3 fruit fly cellular contexts compared by ENCODE assay signal in the genomic region with DNA sequence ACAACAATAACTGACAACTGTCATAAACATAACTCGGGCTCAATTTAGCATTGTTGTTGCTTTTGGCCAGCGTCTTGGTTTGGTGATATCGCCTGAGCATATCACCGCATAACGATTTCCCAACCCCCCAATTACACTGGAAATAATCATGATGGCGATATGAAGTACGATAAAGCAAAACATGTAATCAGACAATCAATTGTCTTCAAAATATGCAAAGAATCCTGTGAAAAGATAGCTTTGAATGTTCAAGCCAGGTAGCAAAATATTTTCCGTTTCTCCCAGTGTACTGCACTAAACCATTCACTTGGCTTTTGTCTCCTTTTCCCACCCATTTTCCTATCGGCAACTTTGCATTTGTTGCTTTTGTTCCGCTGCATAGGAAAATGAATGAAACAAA.
TF ChIP-seq lines count a peak whose summit lies in the region.

No protein-coding gene starts in this region.

- TF ChIP-seq CTCF in whole organism, embryonic (GFP tag; optimal IDR thresholded peaks at IDR 0.05; lab: Kevin White, UChicago): peak; percentile 28

TF ChIP-seq in whole organism, embryonic, 481 proteins besides CTCF, POLR2A, EP300 and RAD21 (continues in another document):
- TF ChIP-seq CG6765 (GFP tag; optimal IDR thresholded peaks at IDR 0.05; lab: Kevin White, UChicago): peak; percentile 12
- no peak for TF ChIP-seq dimm (GFP tag; IDR thresholded peaks at IDR 0.05; lab: Robert Waterston, UW)
- no peak; the same call in 2 of the 3 replicates for TF ChIP-seq Aef1 (GFP tag; IDR thresholded peaks at IDR 0.05; lab: Robert Waterston, UW)
- peak; percentile 86 for TF ChIP-seq tap (tag; optimal IDR thresholded peaks at IDR 0.05; lab: Kevin White, UChicago)
- TF ChIP-seq nau (GFP tag; optimal IDR thresholded peaks at IDR 0.05; lab: Kevin White, UChicago): peak; percentile 21
- peak; percentile 72 for TF ChIP-seq CG5180 (GFP tag; optimal IDR thresholded peaks at IDR 0.05; lab: Kevin White, UChicago)
- TF ChIP-seq lmd (GFP tag; IDR thresholded peaks at IDR 0.05; lab: Robert Waterston, UW): peak; percentile 36; the same call in 1 of the 2 replicates
- no peak for TF ChIP-seq Scr (GFP tag; IDR thresholded peaks at IDR 0.05; lab: Robert Waterston, UW; ENCODE audit: partially characterized antibody)
- TF ChIP-seq CG4730 (GFP tag; IDR thresholded peaks at IDR 0.05; lab: Robert Waterston, UW): 0 out of 2 replicates have a peak, but pooled peaks have one; percentile 41
- TF ChIP-seq CG17612 (GFP tag; IDR thresholded peaks at IDR 0.05; lab: Robert Waterston, UW): no peak
- peak; percentile 41 for TF ChIP-seq cwo (GFP tag; optimal IDR thresholded peaks at IDR 0.05; lab: Kevin White, UChicago)
- TF ChIP-seq Awh (GFP tag; IDR thresholded peaks at IDR 0.05; lab: Robert Waterston, UW): peak; percentile 52
- TF ChIP-seq onecut (GFP tag; IDR thresholded peaks at IDR 0.05; lab: Robert Waterston, UW): peak; percentile 41; the same call in 1 of the 2 replicates
- TF ChIP-seq Myb (GFP tag; optimal IDR thresholded peaks at IDR 0.05; lab: Kevin White, UChicago): peak; percentile 16
- TF ChIP-seq sqz (GFP tag; optimal IDR thresholded peaks at IDR 0.05; lab: Kevin White, UChicago): peak; percentile 34
- TF ChIP-seq Drgx (GFP tag; IDR thresholded peaks at IDR 0.05; lab: Robert Waterston, UW): peak; percentile 82
- peak in 1 of 2 experiments; percentile 89 for TF ChIP-seq eve (GFP tag; optimal IDR thresholded peaks at IDR 0.05; lab: Kevin White, UChicago)
- TF ChIP-seq chn (GFP tag; optimal IDR thresholded peaks at IDR 0.05; lab: Kevin White, UChicago): peak; percentile 10
- TF ChIP-seq CG13894 (tag; optimal IDR thresholded peaks at IDR 0.05; lab: Kevin White, UChicago): no peak
- TF ChIP-seq ab (GFP tag; optimal IDR thresholded peaks at IDR 0.05; lab: Kevin White, UChicago): no peak
- peak in 1 of 2 experiments; percentile 55 for TF ChIP-seq Hr51 (GFP tag; optimal IDR thresholded peaks at IDR 0.05; lab: Kevin White, UChicago)
- peak; percentile 57 for TF ChIP-seq Six4 (GFP tag; optimal IDR thresholded peaks at IDR 0.05; lab: Kevin White, UChicago)
- TF ChIP-seq CG9437 (GFP tag; optimal IDR thresholded peaks at IDR 0.05; lab: Kevin White, UChicago): no peak
- 0 out of 3 replicates have a peak, but pooled peaks have one; percentile 39 for TF ChIP-seq otp (GFP tag; IDR thresholded peaks at IDR 0.05; lab: Robert Waterston, UW)
- 0 out of 3 replicates have a peak, but pooled peaks have one; percentile 31 for TF ChIP-seq CG14050 (GFP tag; IDR thresholded peaks at IDR 0.05; lab: Robert Waterston, UW)
- TF ChIP-seq phol (tag; optimal IDR thresholded peaks at IDR 0.05; lab: Kevin White, UChicago): peak; percentile 59
- TF ChIP-seq danr (GFP tag; IDR thresholded peaks at IDR 0.05; lab: Robert Waterston, UW): no peak

TF ChIP-seq in whole organism, prepupa, 60 proteins besides CTCF, POLR2A, EP300 and RAD21 (continues in another document):
- TF ChIP-seq lz (GFP tag; optimal IDR thresholded peaks at IDR 0.05; lab: Kevin White, UChicago) (peak; percentile 36), CG6808 (GFP tag; optimal IDR thresholded peaks at IDR 0.05; lab: Kevin White, UChicago) (no peak), Met (GFP tag; optimal IDR thresholded peaks at IDR 0.05; lab: Kevin White, UChicago) (no peak), CG10631 (GFP tag; optimal IDR thresholded peaks at IDR 0.05; lab: Kevin White, UChicago) (peak; percentile 48), CG16779 (tag; optimal IDR thresholded peaks at IDR 0.05; lab: Kevin White, UChicago) (peak; percentile 26), CG8319 (GFP tag; optimal IDR thresholded peaks at IDR 0.05; lab: Kevin White, UChicago) (peak; percentile 42), salr (GFP tag; optimal IDR thresholded peaks at IDR 0.05; lab: Kevin White, UChicago) (peak in 1 of 2 experiments; percentile 61), Eip93F (GFP tag; optimal IDR thresholded peaks at IDR 0.05; lab: Kevin White, UChicago) (no peak), CG4318 (GFP tag; optimal IDR thresholded peaks at IDR 0.05; lab: Kevin White, UChicago) (peak; percentile 81), fd85E (GFP tag; optimal IDR thresholded peaks at IDR 0.05; lab: Kevin White, UChicago) (no peak), esn (GFP tag; optimal IDR thresholded peaks at IDR 0.05; lab: Kevin White, UChicago) (no peak), CG9139 (GFP tag; optimal IDR thresholded peaks at IDR 0.05; lab: Kevin White, UChicago) (no peak), CG8632 (GFP tag; optimal IDR thresholded peaks at IDR 0.05; lab: Kevin White, UChicago) (no peak), Sox14 (GFP tag; optimal IDR thresholded peaks at IDR 0.05; lab: Kevin White, UChicago) (peak; percentile 7), CG10669 (GFP tag; optimal IDR thresholded peaks at IDR 0.05; lab: Kevin White, UChicago) (peak; percentile 25), CG6163 (GFP tag; IDR thresholded peaks at IDR 0.05; lab: Robert Waterston, UW) (peak; percentile 89), pdm3 (GFP tag; optimal IDR thresholded peaks at IDR 0.05; lab: Kevin White, UChicago) (peak; percentile 60), CG3919 (GFP tag; optimal IDR thresholded peaks at IDR 0.05; lab: Kevin White, UChicago) (peak; percentile 80), topi (GFP tag; optimal IDR thresholded peaks at IDR 0.05; lab: Kevin White, UChicago) (no peak), CG31627 (GFP tag; optimal IDR thresholded peaks at IDR 0.05; lab: Kevin White, UChicago) (no peak), Eip78C (GFP tag; lab: Kevin White, UChicago) (peak; percentile 82), CG7368 (GFP tag; optimal IDR thresholded peaks at IDR 0.05; lab: Kevin White, UChicago) (peak; percentile 58), dac (GFP tag; optimal IDR thresholded peaks at IDR 0.05; lab: Kevin White, UChicago) (peak; percentile 86), dsx (GFP tag; optimal IDR thresholded peaks at IDR 0.05; lab: Kevin White, UChicago; ENCODE audit: poor library complexity, severe bottlenecking) (no peak), acj6 (GFP tag; optimal IDR thresholded peaks at IDR 0.05; lab: Kevin White, UChicago) (peak; percentile 24), Sox15 (GFP tag; optimal IDR thresholded peaks at IDR 0.05; lab: Kevin White, UChicago) (no peak), Lpt (GFP tag; optimal IDR thresholded peaks at IDR 0.05; lab: Kevin White, UChicago) (peak; percentile 92), Smox (GFP tag; optimal IDR thresholded peaks at IDR 0.05; lab: Kevin White, UChicago) (no peak), Sox102F (GFP tag; optimal IDR thresholded peaks at IDR 0.05; lab: Kevin White, UChicago) (no peak), cyc (GFP tag; optimal IDR thresholded peaks at IDR 0.05; lab: Kevin White, UChicago) (peak; percentile 36), CG11762 (GFP tag; optimal IDR thresholded peaks at IDR 0.05; lab: Kevin White, UChicago; ENCODE audit: insufficient read depth) (peak; percentile 62)

TF ChIP-seq in whole organism, pupa, 21 proteins besides CTCF, POLR2A, EP300 and RAD21:
- TF ChIP-seq CG9948 (tag; optimal IDR thresholded peaks at IDR 0.05; lab: Kevin White, UChicago): no peak
- TF ChIP-seq Snoo (tag; optimal IDR thresholded peaks at IDR 0.05; lab: Kevin White, UChicago): no peak
- TF ChIP-seq gl (tag; optimal IDR thresholded peaks at IDR 0.05; lab: Kevin White, UChicago): no peak
- TF ChIP-seq Pif1B (GFP tag; optimal IDR thresholded peaks at IDR 0.05; lab: Kevin White, UChicago): peak; percentile 17
- TF ChIP-seq CG12605 (GFP tag; IDR thresholded peaks at IDR 0.05; lab: Robert Waterston, UW): peak; percentile 79
- TF ChIP-seq fd96Ca (GFP tag; IDR thresholded peaks at IDR 0.05; lab: Robert Waterston, UW): peak; percentile 91
- TF ChIP-seq Ets98B (GFP tag; IDR thresholded peaks at IDR 0.05; lab: Robert Waterston, UW): peak; percentile 94
- TF ChIP-seq CG8301 (tag; optimal IDR thresholded peaks at IDR 0.05; lab: Kevin White, UChicago): peak; percentile 84
- TF ChIP-seq CG15710 (tag; optimal IDR thresholded peaks at IDR 0.05; lab: Kevin White, UChicago): no peak
- TF ChIP-seq CG13204 (GFP tag; optimal IDR thresholded peaks at IDR 0.05; lab: Kevin White, UChicago): no peak
- peak; percentile 24 for TF ChIP-seq CG8159 (tag; optimal IDR thresholded peaks at IDR 0.05; lab: Kevin White, UChicago)
- no peak for TF ChIP-seq CG34367 (tag; optimal IDR thresholded peaks at IDR 0.05; lab: Kevin White, UChicago)
- TF ChIP-seq rn (GFP tag; IDR thresholded peaks at IDR 0.05; lab: Robert Waterston, UW): peak; percentile 72
- TF ChIP-seq CG14655 (GFP tag; optimal IDR thresholded peaks at IDR 0.05; lab: Kevin White, UChicago): peak; percentile 75
- TF ChIP-seq CG32121 (GFP tag; IDR thresholded peaks at IDR 0.05; lab: Robert Waterston, UW): peak; percentile 86
- peak; percentile 61 for TF ChIP-seq CG10348 (GFP tag; IDR thresholded peaks at IDR 0.05; lab: Robert Waterston, UW)
- TF ChIP-seq EcR (GFP tag; optimal IDR thresholded peaks at IDR 0.05; lab: Kevin White, UChicago): no peak
- TF ChIP-seq D1 (tag; optimal IDR thresholded peaks at IDR 0.05; lab: Kevin White, UChicago): no peak
- peak; percentile 43 for TF ChIP-seq CG17806 (tag; optimal IDR thresholded peaks at IDR 0.05; lab: Kevin White, UChicago)
- peak; percentile 89 for TF ChIP-seq CG4496 (GFP tag; IDR thresholded peaks at IDR 0.05; lab: Robert Waterston, UW)
- peak; percentile 62 for TF ChIP-seq Pif1A (GFP tag; optimal IDR thresholded peaks at IDR 0.05; lab: Kevin White, UChicago)
